Fruit fly (Drosophila melanogaster) whole organism, embryonic: ENCODE results near the gene Idua.

ENCODE experiments used
- Atf3 ChIP-seq: fragments of 200-800 bp; sonication (Bioruptor generic); optimal IDR thresholded peaks from 3 replicates; lab custom pipeline; 2016; ENCODE audit warnings: missing biosample characterization, missing genetic modification characterization
- C15 ChIP-seq: fragments of 200-800 bp; sonication (Bioruptor generic); IDR thresholded peaks from 3 replicates; pipeline ENCODE4 v1.3.6; 2022; ENCODE audit warnings: missing biosample characterization, missing genetic modification characterization
- CG10147 ChIP-seq: fragments of 200-800 bp; sonication (Bioruptor generic); optimal IDR thresholded peaks from 2 replicates; lab custom pipeline; 2019; ENCODE audit warnings: missing biosample characterization, mild to moderate bottlenecking, missing genetic modification characterization, moderate library complexity
- CG10267 ChIP-seq: fragments of 200-800 bp; sonication (Bioruptor generic); optimal IDR thresholded peaks from 2 replicates; lab custom pipeline; 2018; ENCODE audit warnings: missing biosample characterization, mild to moderate bottlenecking, missing genetic modification characterization, moderate library complexity
- CG10274 ChIP-seq: fragments of 200-800 bp; sonication (Bioruptor generic); optimal IDR thresholded peaks from 3 replicates; lab custom pipeline; 2017; ENCODE audit warnings: missing biosample characterization, mild to moderate bottlenecking, missing genetic modification characterization
- CG10431 ChIP-seq: fragments of 200-800 bp; sonication (Bioruptor generic); optimal IDR thresholded peaks from 3 replicates; lab custom pipeline; 2018; ENCODE audit warnings: missing biosample characterization, mild to moderate bottlenecking, missing genetic modification characterization
- CG12744 ChIP-seq: fragments of 200-800 bp; sonication (Bioruptor generic); optimal IDR thresholded peaks from 2 replicates; lab custom pipeline; 2016; ENCODE audit warnings: missing biosample characterization, missing genetic modification characterization
- CG13296 ChIP-seq: fragments of 200-800 bp; sonication (Bioruptor generic); optimal IDR thresholded peaks from 3 replicates; lab custom pipeline; 2018; ENCODE audit warnings: missing biosample characterization, mild to moderate bottlenecking, missing genetic modification characterization
- CG15269 ChIP-seq: fragments of 200-800 bp; sonication (Bioruptor generic); optimal IDR thresholded peaks from 2 replicates; lab custom pipeline; 2018; ENCODE audit warnings: missing biosample characterization, mild to moderate bottlenecking, missing genetic modification characterization, moderate library complexity
- CG1603 ChIP-seq: fragments of 200-800 bp; sonication (Bioruptor generic); optimal IDR thresholded peaks from 2 replicates; lab custom pipeline; 2019; ENCODE audit warnings: missing biosample characterization, mild to moderate bottlenecking, missing genetic modification characterization, moderate library complexity
- CG1647 ChIP-seq: fragments of 200-800 bp; sonication (Bioruptor generic); optimal IDR thresholded peaks from 3 replicates; lab custom pipeline; 2016; ENCODE audit warnings: missing biosample characterization, missing genetic modification characterization
- CG16813 ChIP-seq: fragments of 200-800 bp; sonication (Bioruptor generic); IDR thresholded peaks from 3 replicates; pipeline ENCODE4 v1.3.6; 2022; ENCODE audit warnings: missing biosample characterization, missing genetic modification characterization; ENCODE audit not compliant: partially characterized antibody
- CG16815 ChIP-seq: fragments of 200-800 bp; sonication (Bioruptor generic); optimal IDR thresholded peaks from 3 replicates; lab custom pipeline; 2017; ENCODE audit warnings: missing biosample characterization, mild to moderate bottlenecking, missing genetic modification characterization
- CG17186 ChIP-seq: fragments of 200-800 bp; sonication (Bioruptor generic); optimal IDR thresholded peaks from 3 replicates; lab custom pipeline; 2017; ENCODE audit warnings: missing biosample characterization, missing genetic modification reagents, missing genetic modification characterization
- CG17912 ChIP-seq: fragments of 200-800 bp; sonication (Bioruptor generic); optimal IDR thresholded peaks from 2 replicates; lab custom pipeline; 2018; ENCODE audit warnings: missing biosample characterization, mild to moderate bottlenecking, missing genetic modification characterization
- CG1792 ChIP-seq: fragments of 200-800 bp; sonication (Bioruptor generic); optimal IDR thresholded peaks from 2 replicates; lab custom pipeline; 2016; ENCODE audit warnings: missing biosample characterization, missing genetic modification characterization
- CG33213 ChIP-seq: fragments of 200-800 bp; sonication (Bioruptor generic); optimal IDR thresholded peaks from 3 replicates; lab custom pipeline; 2016; ENCODE audit warnings: missing biosample characterization, missing genetic modification characterization
- CG4424 ChIP-seq: fragments of 200-800 bp; sonication (Bioruptor generic); optimal IDR thresholded peaks from 3 replicates; lab custom pipeline; 2016; ENCODE audit warnings: missing biosample characterization, missing genetic modification characterization
- CG7928 ChIP-seq: fragments of 200-800 bp; sonication (Bioruptor generic); optimal IDR thresholded peaks from 2 replicates; lab custom pipeline; 2017; ENCODE audit warnings: missing biosample characterization, mild to moderate bottlenecking, missing genetic modification characterization
- CG9215 ChIP-seq: fragments of 200-800 bp; sonication (Bioruptor generic); IDR thresholded peaks from 2 replicates; pipeline ENCODE4 v1.3.6; 2022; ENCODE audit warnings: missing biosample characterization, missing genetic modification characterization
- CG9437 ChIP-seq: fragments of 200-800 bp; sonication (Bioruptor generic); optimal IDR thresholded peaks from 2 replicates; lab custom pipeline; 2018; ENCODE audit warnings: missing biosample characterization, mild to moderate bottlenecking, missing genetic modification characterization
- CG9609 ChIP-seq: fragments of 200-800 bp; sonication (Bioruptor generic); optimal IDR thresholded peaks from 3 replicates; lab custom pipeline; 2016; ENCODE audit warnings: missing biosample characterization, missing genetic modification characterization
- CG9797 ChIP-seq: fragments of 200-800 bp; sonication (Bioruptor generic); optimal IDR thresholded peaks from 3 replicates; lab custom pipeline; 2018; ENCODE audit warnings: missing biosample characterization, mild to moderate bottlenecking, missing genetic modification characterization
- CrebB ChIP-seq: fragments of 200-800 bp; sonication (Bioruptor generic); optimal IDR thresholded peaks from 3 replicates; lab custom pipeline; 2018; ENCODE audit warnings: missing biosample characterization, mild to moderate bottlenecking, missing genetic modification characterization
- Drgx ChIP-seq: fragments of 200-800 bp; sonication (Bioruptor generic); IDR thresholded peaks from 2 replicates; pipeline ENCODE4 v1.3.6; 2022; ENCODE audit warnings: missing biosample characterization, missing genetic modification characterization
- ERR ChIP-seq: fragments of 200-800 bp; sonication (Bioruptor generic); optimal IDR thresholded peaks from 2 replicates; lab custom pipeline; 2016; ENCODE audit warnings: missing biosample characterization, missing genetic modification characterization
- Lhr ChIP-seq: fragments of 200-800 bp; sonication (Bioruptor generic); optimal IDR thresholded peaks from 3 replicates; lab custom pipeline; 2017; ENCODE audit warnings: mild to moderate bottlenecking, missing biosample characterization, missing genetic modification reagents, missing genetic modification characterization
- MESR4 ChIP-seq: fragments of 200-800 bp; sonication (Bioruptor generic); optimal IDR thresholded peaks from 2 replicates; lab custom pipeline; 2018; ENCODE audit warnings: missing biosample characterization, mild to moderate bottlenecking, missing genetic modification characterization, moderate library complexity
- Mrtf ChIP-seq: fragments of 200-800 bp; sonication (Bioruptor generic); IDR thresholded peaks from 3 replicates; pipeline ENCODE4 v1.3.6; 2022; ENCODE audit warnings: missing biosample characterization, missing genetic modification characterization
- Spps ChIP-seq: fragments of 200-800 bp; sonication (Bioruptor generic); optimal IDR thresholded peaks from 2 replicates; lab custom pipeline; 2018; ENCODE audit warnings: missing biosample characterization, mild to moderate bottlenecking, missing genetic modification characterization
- Usf ChIP-seq: fragments of 200-800 bp; sonication (Bioruptor generic); optimal IDR thresholded peaks from 2 replicates; lab custom pipeline; 2017; ENCODE audit warnings: missing genotype, missing biosample characterization, missing genetic modification characterization
- bsh ChIP-seq, 2 experiments: fragments of 200-800 bp; sonication (Bioruptor generic); optimal IDR thresholded peaks; 2 replicates each; lab custom pipeline; 2017 to 2018; ENCODE audit warnings: mild to moderate bottlenecking in 2 of 2, missing biosample characterization in 2 of 2, missing genetic modification characterization in 2 of 2, moderate library complexity in 1 of 2
- caup ChIP-seq: fragments of 200-800 bp; sonication (Bioruptor generic); optimal IDR thresholded peaks from 3 replicates; lab custom pipeline; 2017; ENCODE audit warnings: missing biosample characterization, mild to moderate bottlenecking, missing genetic modification characterization, moderate library complexity; ENCODE audit not compliant: severe bottlenecking
- cg ChIP-seq: fragments of 200-800 bp; sonication (Bioruptor generic); optimal IDR thresholded peaks from 3 replicates; lab custom pipeline; 2019; ENCODE audit warnings: missing biosample characterization, mild to moderate bottlenecking, missing genetic modification characterization, moderate library complexity
- chinmo ChIP-seq: fragments of 200-800 bp; sonication (Bioruptor generic); IDR thresholded peaks from 4 replicates; pipeline ENCODE4 v1.3.6; 2022; ENCODE audit warnings: missing biosample characterization, missing genetic modification characterization; ENCODE audit not compliant: partially characterized antibody
- crc ChIP-seq: fragments of 200-800 bp; sonication (Bioruptor generic); optimal IDR thresholded peaks from 2 replicates; lab custom pipeline; 2016; ENCODE audit warnings: missing biosample characterization, missing genetic modification characterization
- croc ChIP-seq: fragments of 200-800 bp; sonication (Bioruptor generic); conservative IDR thresholded peaks from 3 replicates; pipeline ENCODE4 v1.3.6; 2022; ENCODE audit warnings: missing biosample characterization, missing genetic modification characterization
- crp ChIP-seq, 2 experiments: fragments of 200-800 bp; sonication (Bioruptor generic); optimal IDR thresholded peaks; 2 replicates in 1 of 2; 3 replicates in 1 of 2; lab custom pipeline; 2017; ENCODE audit warnings: missing biosample characterization in 2 of 2, missing genetic modification characterization in 2 of 2, mild to moderate bottlenecking in 1 of 2, moderate library complexity in 1 of 2
- dan ChIP-seq: fragments of 200-800 bp; sonication (Bioruptor generic); IDR thresholded peaks from 2 replicates; pipeline ENCODE4 v1.3.6; 2022; ENCODE audit warnings: missing biosample characterization, missing genetic modification characterization
- hkb ChIP-seq, 2 experiments: fragments of 200-800 bp in 1 of 2; fragments of >200 bp in 1 of 2; sonication (Bioruptor generic) in 1 of 2; IDR thresholded peaks in 1 of 2; optimal IDR thresholded peaks in 1 of 2; 2 replicates each; pipeline versions ENCODE4 v1.3.6 to Lab custom; 2017 to 2022; ENCODE audit warnings: missing biosample characterization in 1 of 2, missing genetic modification characterization in 1 of 2
- hth ChIP-seq: fragments of >200 bp; optimal IDR thresholded peaks from 2 replicates; lab custom pipeline; 2017; ENCODE audit warnings: inconsistent platforms
- lola ChIP-seq, 3 experiments: fragments of >200 bp in 2 of 3; fragments of 200-800 bp in 1 of 3; sonication (Bioruptor generic) in 1 of 3; optimal IDR thresholded peaks; 2 replicates each; lab custom pipeline; 2017 to 2019; ENCODE audit warnings: missing biosample characterization in 3 of 3, missing genetic modification characterization in 3 of 3, mild to moderate bottlenecking in 1 of 3, moderate library complexity in 1 of 3
- luna ChIP-seq: fragments of 200-800 bp; sonication (Bioruptor generic); optimal IDR thresholded peaks from 2 replicates; lab custom pipeline; 2016; ENCODE audit warnings: missing biosample characterization, missing genetic modification characterization
- phol ChIP-seq: fragments of 200-800 bp; sonication (Bioruptor generic); optimal IDR thresholded peaks from 3 replicates; lab custom pipeline; 2018; ENCODE audit warnings: missing biosample characterization, mild to moderate bottlenecking, missing genetic modification characterization, moderate library complexity
- row ChIP-seq: fragments of 200-800 bp; sonication (Bioruptor generic); IDR thresholded peaks from 3 replicates; pipeline ENCODE4 v1.3.6; 2022; ENCODE audit warnings: missing biosample characterization, missing genetic modification characterization
- sens ChIP-seq: fragments of 200-800 bp; sonication (Bioruptor generic); peaks from one replicate; lab custom pipeline; 2016; ENCODE audit warnings: missing biosample characterization, missing genetic modification characterization
- shn ChIP-seq: fragments of 200-800 bp; sonication (Bioruptor generic); optimal IDR thresholded peaks from 3 replicates; lab custom pipeline; 2016; ENCODE audit warnings: missing biosample characterization, missing genetic modification characterization
- sim ChIP-seq: fragments of 200-800 bp; sonication (Bioruptor generic); IDR thresholded peaks from 2 replicates; pipeline ENCODE4 v1.3.6; 2022; ENCODE audit warnings: missing biosample characterization, missing genetic modification characterization
- sr ChIP-seq: fragments of 200-800 bp; sonication (Bioruptor generic); IDR thresholded peaks from 3 replicates; pipeline ENCODE4 v1.3.6; 2022; ENCODE audit warnings: missing biosample characterization, missing genetic modification characterization
- sug ChIP-seq: fragments of 200-800 bp; optimal IDR thresholded peaks from 2 replicates; lab custom pipeline; 2019; ENCODE audit warnings: missing biosample characterization, mild to moderate bottlenecking, missing genetic modification characterization, moderate library complexity

Gene Idua

DNA sequence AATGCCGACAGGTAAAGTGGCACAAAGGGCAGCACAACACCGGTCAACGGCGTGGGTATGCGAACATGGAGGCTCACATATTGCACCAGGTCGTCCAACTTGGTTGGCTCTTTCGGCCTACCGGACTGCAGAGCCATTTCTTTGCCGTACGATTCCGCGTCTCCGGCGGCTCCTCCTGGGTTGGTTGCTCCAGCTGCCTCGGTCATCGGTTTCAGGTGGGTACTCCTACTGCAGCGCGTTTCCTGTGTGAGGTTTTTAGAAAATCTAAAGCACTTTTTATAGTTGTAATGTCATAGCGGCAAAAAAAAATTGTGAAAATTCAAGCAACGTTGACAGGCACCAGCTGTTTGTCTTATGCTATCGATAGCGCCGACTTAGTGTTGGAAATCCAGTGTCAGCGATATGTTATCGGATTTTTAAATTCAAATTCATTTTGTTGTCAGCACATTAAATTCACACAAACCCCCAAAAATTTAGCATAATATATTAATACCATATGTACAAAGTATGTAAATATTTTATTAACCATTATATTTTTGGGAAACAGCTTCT lies 7.2 kb upstream of the Idua start, which contains the start of gene CG6230 (continued):
- TF ChIP-seq sug (tag; lab: Kevin White, UChicago) (no peak), cg (no peak), CG13296 (GFP tag; lab: Kevin White, UChicago) (no peak), shn (GFP tag; lab: Kevin White, UChicago) (no peak), crc (GFP tag; lab: Kevin White, UChicago) (no peak), Mrtf (no peak), dan (no peak), CG10267 (peak; percentile 92), lola (GFP tag; optimal IDR thresholded peaks at IDR 0.05; lab: Kevin White, UChicago) (no peak), CrebB (tag; lab: Kevin White, UChicago) (no peak), CG9797 (GFP tag; lab: Kevin White, UChicago) (peak; percentile 18), C15 (GFP tag; lab: Robert Waterston, UW) (no peak), crp (GFP tag; optimal IDR thresholded peaks at IDR 0.05; lab: Kevin White, UChicago) (peak; percentile 31 to 91), CG17912 (GFP tag; lab: Kevin White, UChicago) (no peak), CG9609 (GFP tag; lab: Kevin White, UChicago) (no peak), CG10274 (GFP tag; lab: Kevin White, UChicago) (no peak), CG1603 (tag; lab: Kevin White, UChicago) (no peak), sim (GFP tag; lab: Robert Waterston, UW) (no peak), CG1792 (GFP tag; lab: Kevin White, UChicago) (no peak), luna (GFP tag; lab: Kevin White, UChicago) (no peak), hkb (optimal IDR thresholded peaks at IDR 0.05; lab: Kevin White, UChicago) (no peak), hkb (GFP tag; IDR thresholded peaks at IDR 0.05; lab: Robert Waterston, UW) (no peak), CG10147 (GFP tag; lab: Kevin White, UChicago) (no peak), CG15269 (no peak), CG4424 (GFP tag; lab: Kevin White, UChicago) (no peak), bsh (GFP tag; optimal IDR thresholded peaks at IDR 0.05; lab: Kevin White, UChicago) (no peak), CG7928 (no peak), CG17186 (no peak), Spps (no peak), caup (GFP tag; lab: Kevin White, UChicago) (no peak), hth (lab: Kevin White, UChicago) (no peak), Lhr (GFP tag; lab: Kevin White, UChicago) (no peak), MESR4 (GFP tag; lab: Kevin White, UChicago) (peak; percentile 52), Atf3 (GFP tag; lab: Kevin White, UChicago) (no peak), phol (tag; lab: Kevin White, UChicago) (peak; percentile 14), sens (peak; percentile 27), CG16813 (GFP tag; lab: Robert Waterston, UW) (peak; percentile 33; the same call in 1 of the 3 replicates), Drgx (GFP tag; lab: Robert Waterston, UW) (no peak), croc (GFP tag; lab: Robert Waterston, UW) (no peak), chinmo (GFP tag; lab: Robert Waterston, UW) (no peak), sr (GFP tag; lab: Robert Waterston, UW) (no peak), ERR (GFP tag; lab: Kevin White, UChicago) (no peak), CG10431 (GFP tag; lab: Kevin White, UChicago) (no peak), CG9437 (GFP tag; lab: Kevin White, UChicago) (no peak), CG12744 (GFP tag; lab: Kevin White, UChicago) (no peak), row (no peak), CG1647 (GFP tag; lab: Kevin White, UChicago) (no peak), CG16815 (GFP tag; lab: Kevin White, UChicago) (no peak), CG9215 (GFP tag; lab: Robert Waterston, UW) (no peak), Usf (no peak), CG33213 (GFP tag; lab: Kevin White, UChicago) (no peak)
